Fruit fly (Drosophila melanogaster): Measurements from ENCODE around the gene Hcs.

Gene Hcs

DNA sequence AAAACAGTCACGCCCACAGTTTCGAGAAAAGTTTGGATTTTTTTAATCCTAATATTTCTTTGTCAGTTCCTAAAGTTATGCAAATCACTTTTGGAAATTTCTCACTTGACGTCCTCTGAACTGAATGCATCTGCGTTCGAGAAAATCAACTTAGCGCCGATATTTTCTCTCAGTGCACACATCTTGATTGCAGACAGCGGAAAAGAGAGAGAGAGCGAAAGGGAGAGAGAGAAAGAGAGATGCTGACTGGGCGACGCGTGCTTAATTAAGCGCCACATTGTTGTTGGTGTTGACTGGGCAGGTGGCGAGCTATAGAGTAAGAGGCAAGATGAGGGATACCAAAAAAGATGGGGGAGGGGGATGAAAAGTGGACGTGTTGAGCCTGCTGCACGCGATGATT lies 43.9 kb downstream of the Hcs start (continued):
- TF ChIP-seq CG2678 (tag; optimal IDR thresholded peaks at IDR 0.05) (peak; percentile 60), kay (GFP tag; optimal IDR thresholded peaks at IDR 0.05) (no peak), ewg (GFP tag; optimal IDR thresholded peaks at IDR 0.05) (peak; percentile 30), CG1529 (GFP tag; optimal IDR thresholded peaks at IDR 0.05) (peak; percentile 27), CG11695 (GFP tag; IDR thresholded peaks at IDR 0.05) (peak; percentile 53; the same call in 1 of the 3 replicates), z (GFP tag; IDR thresholded peaks at IDR 0.05) (no peak), CTCF (GFP tag; optimal IDR thresholded peaks at IDR 0.05) (no peak), HLH54F (GFP tag; optimal IDR thresholded peaks at IDR 0.05) (no peak), bab2 (GFP tag; optimal IDR thresholded peaks at IDR 0.05) (peak; percentile 32), CG10654 (GFP tag; optimal IDR thresholded peaks at IDR 0.05) (peak; percentile 4), ara (GFP tag; IDR thresholded peaks at IDR 0.05) (0 out of 2 replicates have a peak, but pooled peaks have one; percentile 8), Med (GFP tag) (peak; percentile 93), CG10565 (GFP tag; optimal IDR thresholded peaks at IDR 0.05) (no peak), CG3838 (GFP tag; optimal IDR thresholded peaks at IDR 0.05) (no peak), da (GFP tag; optimal IDR thresholded peaks at IDR 0.05) (peak; percentile 35), grn (GFP tag; optimal IDR thresholded peaks at IDR 0.05) (peak; percentile 54), pb (GFP tag; optimal IDR thresholded peaks at IDR 0.05) (peak; percentile 36), salm (tag; optimal IDR thresholded peaks at IDR 0.05) (peak; percentile 6), NC2β (GFP tag; optimal IDR thresholded peaks at IDR 0.05) (peak; percentile 11), TFAM (GFP tag; optimal IDR thresholded peaks at IDR 0.05) (no peak), Dfd (GFP tag; optimal IDR thresholded peaks at IDR 0.05) (no peak), amos (GFP tag; IDR thresholded peaks at IDR 0.05; ENCODE audit: partially characterized antibody) (no peak), CG12236 (GFP tag; optimal IDR thresholded peaks at IDR 0.05) (no peak), CG8924 (tag; optimal IDR thresholded peaks at IDR 0.05) (peak; percentile 41), fu2 (GFP tag; optimal IDR thresholded peaks at IDR 0.05) (no peak), sd (tag; optimal IDR thresholded peaks at IDR 0.05) (peak; percentile 5), wor (GFP tag; IDR thresholded peaks at IDR 0.05) (0 out of 2 replicates have a peak, but pooled peaks have one; percentile 22), CG30020 (tag; optimal IDR thresholded peaks at IDR 0.05) (no peak), CG11504 (tag; optimal IDR thresholded peaks at IDR 0.05) (peak; percentile 61), HHEX (GFP tag; optimal IDR thresholded peaks at IDR 0.05) (peak; percentile 30), Dp (GFP tag; optimal IDR thresholded peaks at IDR 0.05) (no peak), CG9609 (GFP tag; optimal IDR thresholded peaks at IDR 0.05) (peak; percentile 45), MESR4 (GFP tag; optimal IDR thresholded peaks at IDR 0.05) (no peak), ken (GFP tag; IDR thresholded peaks at IDR 0.05) (peak; percentile 60; the same call in 1 of the 3 replicates), mam (GFP tag; optimal IDR thresholded peaks at IDR 0.05) (peak; percentile 24), CG11093 (GFP tag; IDR thresholded peaks at IDR 0.05) (no peak), gcm2 (GFP tag; optimal IDR thresholded peaks at IDR 0.05) (no peak), CG7745 (tag; optimal IDR thresholded peaks at IDR 0.05) (peak; percentile 85), dm (GFP tag; optimal IDR thresholded peaks at IDR 0.05) (no peak), caup (GFP tag; optimal IDR thresholded peaks at IDR 0.05; ENCODE audit: severe bottlenecking) (no peak), gem (tag; optimal IDR thresholded peaks at IDR 0.05) (peak; percentile 72), CG18262 (tag; optimal IDR thresholded peaks at IDR 0.05) (peak; percentile 72), chif (GFP tag; optimal IDR thresholded peaks at IDR 0.05) (peak in 1 of 2 experiments; percentile 56), CG7357 (GFP tag; IDR thresholded peaks at IDR 0.05) (0 out of 3 replicates have a peak, but pooled peaks have one; percentile 28), CG2129 (GFP tag; IDR thresholded peaks at IDR 0.05; ENCODE audit: partially characterized antibody) (no peak), so (GFP tag; IDR thresholded peaks at IDR 0.05) (peak; percentile 50; the same call in 1 of the 3 replicates), ems (GFP tag; optimal IDR thresholded peaks at IDR 0.05) (peak; percentile 11), grau (tag; optimal IDR thresholded peaks at IDR 0.05) (peak; percentile 43), bcd (GFP tag; optimal IDR thresholded peaks at IDR 0.05) (peak; percentile 15), hb (GFP tag; IDR thresholded peaks at IDR 0.05; ENCODE audit: partially characterized antibody) (no peak), Tbp (GFP tag; optimal IDR thresholded peaks at IDR 0.05) (no peak), ab (GFP tag; optimal IDR thresholded peaks at IDR 0.05) (no peak)

Data from whole organism, embryonic.